Worm (Caenorhabditis elegans): ENCODE results near the gene F29B9.5.

- TF ChIP-seq him-1 (tag; optimal IDR thresholded peaks at IDR 0.05) = no peak
- no peak for TF ChIP-seq dao-5 (tag; optimal IDR thresholded peaks at IDR 0.05)
- no peak for TF ChIP-seq W03F9.2 (tag; optimal IDR thresholded peaks at IDR 0.05)
Observed at ce11 chrIV:4649460-4649859, 2.8 kb upstream of the F29B9.5 start, which contains the start of gene F29B9.7.
